Fruit fly (Drosophila melanogaster): Measurements from ENCODE around the gene CG10725.

DNA sequence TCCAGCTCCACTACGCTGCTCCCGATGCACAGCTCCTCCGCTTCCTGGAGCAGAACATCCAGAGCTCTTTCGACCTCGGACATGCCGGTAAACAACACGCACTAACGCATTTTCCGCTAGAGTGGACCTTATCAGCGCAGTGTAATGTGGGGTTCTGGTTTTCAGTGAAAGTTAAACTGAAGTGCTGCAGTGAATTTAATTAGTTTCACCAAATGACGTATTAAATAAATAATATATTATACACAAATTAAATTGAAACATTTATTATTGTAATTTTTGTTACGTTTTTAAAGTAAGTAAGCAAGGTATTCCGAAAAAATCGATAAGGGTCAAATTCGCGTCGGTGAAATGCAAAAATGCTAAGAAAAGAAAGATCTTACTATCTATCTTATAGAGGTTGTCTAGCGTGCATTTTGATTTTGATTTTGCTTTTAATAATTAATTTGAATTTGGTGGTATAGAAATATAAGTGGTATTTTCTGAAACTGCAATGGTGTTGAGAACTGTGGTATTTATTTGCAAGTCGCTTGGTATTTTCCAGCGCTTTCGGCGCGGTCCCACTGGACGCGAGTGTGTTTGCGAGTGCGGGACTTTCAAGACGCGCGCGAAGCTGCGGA lies 12.5 kb downstream of the CG10725 start, which contains the start of the genes JMJD7 and CG10738:
- TF ChIP-seq fd96Ca (GFP tag; IDR thresholded peaks at IDR 0.05), result peak; percentile 72; the same call in 2 of the 3 replicates
- TF ChIP-seq Pif1A (GFP tag; optimal IDR thresholded peaks at IDR 0.05), result peak; percentile 80
- TF ChIP-seq CG15710 (tag; optimal IDR thresholded peaks at IDR 0.05), result peak; percentile 18
- no peak for TF ChIP-seq gl (tag; optimal IDR thresholded peaks at IDR 0.05)
